Fruit fly (Drosophila melanogaster): ENCODE measurements around the gene CG43061.

The CG43061 gene

dm6 chr3R:8001074-8001669 lies 48.3 kb upstream of the CG43061 start, which contains the start of the genes Kmn2 and CG2698 (continued):
- peak; percentile 76 for TF ChIP-seq Atf3 (GFP tag; optimal IDR thresholded peaks at IDR 0.05)
- TF ChIP-seq Ets97D (GFP tag; optimal IDR thresholded peaks at IDR 0.05): peak; percentile 60
- TF ChIP-seq CG17802 (tag; optimal IDR thresholded peaks at IDR 0.05): peak; percentile 73
- TF ChIP-seq Rx (GFP tag; IDR thresholded peaks at IDR 0.05): peak; percentile 96
- peak; percentile 97 for TF ChIP-seq CG8765 (GFP tag; IDR thresholded peaks at IDR 0.05)
- no peak for TF ChIP-seq Trl (optimal IDR thresholded peaks at IDR 0.05)
- peak; percentile 84 for TF ChIP-seq Trl (GFP tag; optimal IDR thresholded peaks at IDR 0.05)
- TF ChIP-seq BtbVII (GFP tag; optimal IDR thresholded peaks at IDR 0.05): peak; percentile 92
- peak; percentile 48; the same call in 1 of the 2 replicates for TF ChIP-seq bbx (GFP tag; IDR thresholded peaks at IDR 0.05; ENCODE audit: partially characterized antibody)
- TF ChIP-seq lmd (GFP tag; IDR thresholded peaks at IDR 0.05): peak; percentile 99
- peak; percentile 95 for TF ChIP-seq fd3F (GFP tag; optimal IDR thresholded peaks at IDR 0.05)
- peak; percentile 86 for TF ChIP-seq CG15011 (GFP tag; optimal IDR thresholded peaks at IDR 0.05)
- TF ChIP-seq br (optimal IDR thresholded peaks at IDR 0.05): no peak
- peak; percentile 97 for TF ChIP-seq CG6272 (GFP tag; IDR thresholded peaks at IDR 0.05)
- peak; percentile 94 for TF ChIP-seq CG3726 (GFP tag; IDR thresholded peaks at IDR 0.05)
- TF ChIP-seq ind (GFP tag; optimal IDR thresholded peaks at IDR 0.05): peak; percentile 97
- TF ChIP-seq slou (GFP tag; optimal IDR thresholded peaks at IDR 0.05): peak; percentile 87
- peak; percentile 85 for TF ChIP-seq CG10462 (GFP tag; optimal IDR thresholded peaks at IDR 0.05)
- peak; percentile 67 for TF ChIP-seq Dip2 (GFP tag; IDR thresholded peaks at IDR 0.05)
- TF ChIP-seq HLHmδ (GFP tag; optimal IDR thresholded peaks at IDR 0.05): no peak
- TF ChIP-seq Med (GFP tag): peak; percentile 97
- peak; percentile 56 for TF ChIP-seq nerfin-2 (GFP tag; IDR thresholded peaks at IDR 0.05; ENCODE audit: partially characterized antibody)
- TF ChIP-seq CG18262 (tag; optimal IDR thresholded peaks at IDR 0.05): peak; percentile 95
- TF ChIP-seq Ssrp (tag; optimal IDR thresholded peaks at IDR 0.05): peak; percentile 95
- TF ChIP-seq tup (GFP tag; optimal IDR thresholded peaks at IDR 0.05): peak; percentile 87
- peak; percentile 73 for TF ChIP-seq gcm2 (GFP tag; optimal IDR thresholded peaks at IDR 0.05)
- TF ChIP-seq chm (GFP tag; IDR thresholded peaks at IDR 0.05): peak; percentile 98
- TF ChIP-seq CG18619 (GFP tag; optimal IDR thresholded peaks at IDR 0.05): peak; percentile 94
- peak; percentile 95 for TF ChIP-seq dmrt99B (tag; optimal IDR thresholded peaks at IDR 0.05)
- TF ChIP-seq gem (tag; optimal IDR thresholded peaks at IDR 0.05): peak; percentile 97
- TF ChIP-seq stwl (tag; optimal IDR thresholded peaks at IDR 0.05): peak; percentile 90
- TF ChIP-seq ttk (GFP tag; IDR thresholded peaks at IDR 0.05): peak; percentile 98
- peak; percentile 94 for TF ChIP-seq CG18764 (GFP tag; optimal IDR thresholded peaks at IDR 0.05)
- TF ChIP-seq CG13424 (tag; optimal IDR thresholded peaks at IDR 0.05): peak; percentile 95
- peak; percentile 86 for TF ChIP-seq dati (GFP tag; IDR thresholded peaks at IDR 0.05)
- peak; percentile 91 for TF ChIP-seq trem (tag; optimal IDR thresholded peaks at IDR 0.05)
- TF ChIP-seq dmrt11E (tag; optimal IDR thresholded peaks at IDR 0.05): peak; percentile 94
- peak; percentile 96 for TF ChIP-seq CG14710 (tag; optimal IDR thresholded peaks at IDR 0.05)
- peak; percentile 29 for TF ChIP-seq CTCF (GFP tag; optimal IDR thresholded peaks at IDR 0.05)
- peak; percentile 44 for TF ChIP-seq wek (GFP tag; optimal IDR thresholded peaks at IDR 0.05)
- TF ChIP-seq ems (GFP tag; optimal IDR thresholded peaks at IDR 0.05): peak; percentile 84
- peak; percentile 97 for TF ChIP-seq CG2889 (GFP tag; IDR thresholded peaks at IDR 0.05)
- TF ChIP-seq dpn (GFP tag; optimal IDR thresholded peaks at IDR 0.05): peak; percentile 83 to 98
- no peak for TF ChIP-seq hth (optimal IDR thresholded peaks at IDR 0.05)
- TF ChIP-seq CG5180 (GFP tag; optimal IDR thresholded peaks at IDR 0.05): peak; percentile 78
- TF ChIP-seq bowl (GFP tag; IDR thresholded peaks at IDR 0.05): peak; percentile 93
- peak; percentile 97 for TF ChIP-seq Atf6 (GFP tag; IDR thresholded peaks at IDR 0.05)
- TF ChIP-seq fd96Cb (tag; optimal IDR thresholded peaks at IDR 0.05): peak; percentile 96
- peak; percentile 81 for TF ChIP-seq Vsx1 (GFP tag; optimal IDR thresholded peaks at IDR 0.05)
- peak; percentile 88 for TF ChIP-seq toy (GFP tag; IDR thresholded peaks at IDR 0.05)
- TF ChIP-seq Hr39 (optimal IDR thresholded peaks at IDR 0.05): no peak
- TF ChIP-seq MESR4 (GFP tag; optimal IDR thresholded peaks at IDR 0.05): no peak

All from whole organism, embryonic.